Worm (Caenorhabditis elegans) whole organism, L2 larva: ENCODE results near the gene Y46G5A.38.

Experiments used
- aly-2 ChIP-seq: fragments of 150-350 bp; optimal IDR thresholded peaks from 2 replicates; lab custom pipeline; 2014; ENCODE audit warnings: missing biosample characterization, missing genetic modification characterization
- blmp-1 ChIP-seq: sonication (generic microtip); optimal IDR thresholded peaks from 2 replicates; lab custom pipeline; 2017; ENCODE audit warnings: missing genetic modification characterization, mild to moderate bottlenecking, missing compliant biosample characterization, antibody characterized with exemption, moderate library complexity; ENCODE audit not compliant: insufficient read depth
- elt-1 ChIP-seq: fragments of 150-350 bp; optimal IDR thresholded peaks from 2 replicates; lab custom pipeline; 2014; ENCODE audit warnings: missing biosample characterization, missing genetic modification characterization
- elt-3 ChIP-seq: sonication (generic microtip); optimal IDR thresholded peaks from 2 replicates; lab custom pipeline; 2017; ENCODE audit warnings: missing biosample characterization, missing genetic modification characterization
- lin-13 ChIP-seq: fragments of 150-350 bp; optimal IDR thresholded peaks from 2 replicates; lab custom pipeline; 2014; ENCODE audit warnings: missing biosample characterization, missing genetic modification reagents, missing genetic modification characterization
- mab-5 ChIP-seq: fragments of 150-350 bp; optimal IDR thresholded peaks from 2 replicates; lab custom pipeline; 2014; ENCODE audit warnings: missing biosample characterization, missing genetic modification characterization
- nhr-11 ChIP-seq: fragments of 150-350 bp; optimal IDR thresholded peaks from 2 replicates; lab custom pipeline; 2014; ENCODE audit warnings: missing biosample characterization, missing genetic modification characterization
- nhr-12 ChIP-seq: fragments of 150-350 bp; optimal IDR thresholded peaks from 2 replicates; lab custom pipeline; 2014; ENCODE audit warnings: missing biosample characterization, missing genetic modification characterization
- nhr-23 ChIP-seq: fragments of 150-350 bp; optimal IDR thresholded peaks from 2 replicates; lab custom pipeline; 2014; ENCODE audit warnings: missing biosample characterization, missing genetic modification reagents, missing genetic modification characterization
- nhr-25 ChIP-seq: fragments of 150-350 bp; sonication (generic microtip); optimal IDR thresholded peaks from 3 replicates; lab custom pipeline; 2014; ENCODE audit warnings: missing biosample characterization, missing genetic modification characterization
- sma-9 ChIP-seq, 2 experiments: fragments of 150-350 bp in 1 of 2; sonication (generic microtip) in 1 of 2; optimal IDR thresholded peaks; 2 replicates each; lab custom pipeline; 2014 to 2016; ENCODE audit warnings: missing genetic modification characterization in 2 of 2, mild to moderate bottlenecking in 1 of 2, missing biosample characterization in 1 of 2, missing compliant biosample characterization in 1 of 2, missing genetic modification reagents in 1 of 2, moderate library complexity in 1 of 2
- snpc-4 ChIP-seq: fragments of 150-350 bp; optimal IDR thresholded peaks from 2 replicates; lab custom pipeline; 2014; ENCODE audit warnings: missing biosample characterization, missing genetic modification characterization
- unc-62 ChIP-seq: fragments of 150-350 bp; optimal IDR thresholded peaks from 2 replicates; lab custom pipeline; 2014; ENCODE audit warnings: missing biosample characterization, missing genetic modification reagents, missing genetic modification characterization
- zag-1 ChIP-seq: fragments of 150-350 bp; optimal IDR thresholded peaks from 2 replicates; lab custom pipeline; 2014; ENCODE audit warnings: missing biosample characterization, missing genetic modification characterization

DNA sequence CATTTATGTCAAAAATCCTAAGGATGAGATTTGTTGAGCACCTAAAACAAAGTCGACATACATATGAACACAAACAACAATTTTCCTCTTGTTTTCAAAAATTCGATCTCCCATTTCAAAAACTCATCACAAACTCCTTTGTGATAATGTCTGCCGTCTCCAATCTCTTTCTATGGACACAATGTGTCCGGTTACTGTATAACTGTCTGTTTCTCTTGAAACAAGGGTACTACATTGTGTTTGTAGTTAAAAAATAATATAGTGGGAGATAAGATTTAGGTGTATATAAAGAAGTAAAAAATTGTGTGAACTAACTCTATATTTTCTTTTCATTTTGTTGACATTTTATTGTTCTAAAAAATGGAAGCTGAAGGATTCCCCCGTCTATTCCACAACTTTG is 3.5 kb downstream of the Y46G5A.38 start, which contains the start of gene bcmo-1:
- TF ChIP-seq nhr-25 (tag; lab: Kevin White, UChicago) = no peak
- no peak for TF ChIP-seq nhr-23 (tag; lab: Kevin White, UChicago)
- no peak for TF ChIP-seq elt-1 (tag; lab: Kevin White, UChicago)
- no peak for TF ChIP-seq lin-13 (GFP tag; lab: Kevin White, UChicago)
- TF ChIP-seq nhr-12 (tag; lab: Kevin White, UChicago) = no peak
- no peak for TF ChIP-seq mab-5
- no peak for TF ChIP-seq elt-3
- TF ChIP-seq aly-2 = no peak
- no peak for TF ChIP-seq zag-1 (tag; lab: Kevin White, UChicago)
- TF ChIP-seq unc-62 (GFP tag; lab: Kevin White, UChicago) = no peak
- no peak for TF ChIP-seq nhr-11 (tag; lab: Kevin White, UChicago)
- no peak for TF ChIP-seq snpc-4
- TF ChIP-seq blmp-1 = no peak
- no peak for TF ChIP-seq sma-9 (GFP tag; optimal IDR thresholded peaks at IDR 0.05; lab: Kevin White, UChicago)
- no peak for TF ChIP-seq sma-9 (tag; optimal IDR thresholded peaks at IDR 0.05; lab: Kevin White, UChicago)
